Fruit fly (Drosophila melanogaster) whole organism, embryonic: ENCODE results near the gene CG7943.
A peak's percentile ranks its signal among the peaks of the same experiment; 100 is the strongest.

ENCODE experiments used
- Abd-B ChIP-seq: fragments of 200-800 bp; sonication (Bioruptor generic); optimal IDR thresholded peaks from 2 replicates; lab custom pipeline; 2018; ENCODE audit warnings: missing biosample characterization, mild to moderate bottlenecking, missing genetic modification characterization, moderate library complexity
- CG10267 ChIP-seq: fragments of 200-800 bp; sonication (Bioruptor generic); optimal IDR thresholded peaks from 2 replicates; lab custom pipeline; 2018; ENCODE audit warnings: missing biosample characterization, mild to moderate bottlenecking, missing genetic modification characterization, moderate library complexity
- CG10431 ChIP-seq: fragments of 200-800 bp; sonication (Bioruptor generic); optimal IDR thresholded peaks from 3 replicates; lab custom pipeline; 2018; ENCODE audit warnings: missing biosample characterization, mild to moderate bottlenecking, missing genetic modification characterization
- CG10959 ChIP-seq: fragments of 200-800 bp; sonication (Bioruptor generic); IDR thresholded peaks from 2 replicates; pipeline ENCODE4 v1.3.6; 2022; ENCODE audit warnings: missing biosample characterization, missing genetic modification characterization
- CG11456 ChIP-seq: fragments of 200-800 bp; sonication (Bioruptor generic); IDR thresholded peaks from 3 replicates; pipeline ENCODE4 v1.3.6; 2022; ENCODE audit warnings: missing biosample characterization, missing genetic modification characterization
- CG14965 ChIP-seq: fragments of 200-800 bp; sonication (Bioruptor generic); optimal IDR thresholded peaks from 2 replicates; lab custom pipeline; 2016; ENCODE audit warnings: missing biosample characterization, missing genetic modification characterization, borderline replicate concordance
- CG15269 ChIP-seq: fragments of 200-800 bp; sonication (Bioruptor generic); optimal IDR thresholded peaks from 2 replicates; lab custom pipeline; 2018; ENCODE audit warnings: missing biosample characterization, mild to moderate bottlenecking, missing genetic modification characterization, moderate library complexity
- CG31441 ChIP-seq: fragments of 200-800 bp; sonication (Bioruptor generic); IDR thresholded peaks from 2 replicates; pipeline ENCODE4 v1.3.6; 2022; ENCODE audit warnings: missing biosample characterization, missing genetic modification characterization
- CG4282 ChIP-seq: fragments of 200-800 bp; sonication (Bioruptor generic); optimal IDR thresholded peaks from 2 replicates; lab custom pipeline; 2016; ENCODE audit warnings: missing biosample characterization, missing genetic modification characterization
- CG6254 ChIP-seq: fragments of 200-800 bp; sonication (Bioruptor generic); optimal IDR thresholded peaks from 3 replicates; lab custom pipeline; 2017; ENCODE audit warnings: mild to moderate bottlenecking, missing biosample characterization, missing genetic modification reagents, missing genetic modification characterization
- CG8944 ChIP-seq: fragments of 200-800 bp; sonication (Bioruptor generic); optimal IDR thresholded peaks from 3 replicates; lab custom pipeline; 2016; ENCODE audit warnings: missing biosample characterization, missing genetic modification characterization
- CG9609 ChIP-seq: fragments of 200-800 bp; sonication (Bioruptor generic); optimal IDR thresholded peaks from 3 replicates; lab custom pipeline; 2016; ENCODE audit warnings: missing biosample characterization, missing genetic modification characterization
- CrebB ChIP-seq: fragments of 200-800 bp; sonication (Bioruptor generic); optimal IDR thresholded peaks from 3 replicates; lab custom pipeline; 2018; ENCODE audit warnings: missing biosample characterization, mild to moderate bottlenecking, missing genetic modification characterization
- D ChIP-seq, 2 experiments: fragments of 200-800 bp in 1 of 2; fragments of >200 bp in 1 of 2; sonication (Bioruptor generic) in 1 of 2; optimal IDR thresholded peaks; 2 replicates in 1 of 2; 3 replicates in 1 of 2; lab custom pipeline; 2017; ENCODE audit warnings: mild to moderate bottlenecking in 1 of 2, missing biosample characterization in 1 of 2, missing genetic modification characterization in 1 of 2, missing genetic modification reagents in 1 of 2
- Gug ChIP-seq: fragments of 200-800 bp; sonication (Bioruptor generic); IDR thresholded peaks from 4 replicates; pipeline ENCODE4 v1.3.6; 2022; ENCODE audit warnings: missing biosample characterization, missing genetic modification characterization
- Lhr ChIP-seq: fragments of 200-800 bp; sonication (Bioruptor generic); optimal IDR thresholded peaks from 3 replicates; lab custom pipeline; 2017; ENCODE audit warnings: mild to moderate bottlenecking, missing biosample characterization, missing genetic modification reagents, missing genetic modification characterization
- MESR4 ChIP-seq: fragments of 200-800 bp; sonication (Bioruptor generic); optimal IDR thresholded peaks from 2 replicates; lab custom pipeline; 2018; ENCODE audit warnings: missing biosample characterization, mild to moderate bottlenecking, missing genetic modification characterization, moderate library complexity
- NK7.1 ChIP-seq: fragments of 200-800 bp; sonication (Bioruptor generic); optimal IDR thresholded peaks from 3 replicates; lab custom pipeline; 2016; ENCODE audit warnings: missing biosample characterization, missing genetic modification characterization
- PHDP ChIP-seq: fragments of 200-800 bp; sonication (Bioruptor generic); optimal IDR thresholded peaks from 3 replicates; lab custom pipeline; 2018; ENCODE audit warnings: missing biosample characterization, mild to moderate bottlenecking, missing genetic modification characterization, moderate library complexity
- Rfx ChIP-seq: fragments of 200-800 bp; sonication (Bioruptor generic); IDR thresholded peaks from 2 replicates; pipeline ENCODE4 v1.3.6; 2022; ENCODE audit warnings: missing biosample characterization, missing genetic modification characterization
- Scr ChIP-seq: fragments of 200-800 bp; sonication (Bioruptor generic); IDR thresholded peaks from 2 replicates; pipeline ENCODE4 v1.3.6; 2022; ENCODE audit warnings: missing biosample characterization, missing genetic modification characterization; ENCODE audit not compliant: partially characterized antibody
- Side ChIP-seq: fragments of 200-800 bp; sonication (Bioruptor generic); optimal IDR thresholded peaks from 2 replicates; lab custom pipeline; 2016; ENCODE audit warnings: missing biosample characterization, missing genetic modification characterization
- Sox102F ChIP-seq: fragments of 200-800 bp; sonication (Bioruptor generic); optimal IDR thresholded peaks from 2 replicates; lab custom pipeline; 2018; ENCODE audit warnings: missing biosample characterization, mild to moderate bottlenecking, missing genetic modification characterization, moderate library complexity
- Usf ChIP-seq: fragments of 200-800 bp; sonication (Bioruptor generic); optimal IDR thresholded peaks from 2 replicates; lab custom pipeline; 2017; ENCODE audit warnings: missing genotype, missing biosample characterization, missing genetic modification characterization
- caup ChIP-seq: fragments of 200-800 bp; sonication (Bioruptor generic); optimal IDR thresholded peaks from 3 replicates; lab custom pipeline; 2017; ENCODE audit warnings: missing biosample characterization, mild to moderate bottlenecking, missing genetic modification characterization, moderate library complexity; ENCODE audit not compliant: severe bottlenecking
- ci ChIP-seq: fragments of 200-800 bp; sonication (Bioruptor generic); IDR thresholded peaks from 3 replicates; pipeline ENCODE4 v1.3.6; 2022; ENCODE audit warnings: missing biosample characterization, missing genetic modification characterization
- corto ChIP-seq: fragments of 200-800 bp; sonication (Bioruptor generic); optimal IDR thresholded peaks from 2 replicates; lab custom pipeline; 2016; ENCODE audit warnings: missing biosample characterization, mild to moderate bottlenecking, missing genetic modification characterization, moderate library complexity
- croc ChIP-seq: fragments of 200-800 bp; sonication (Bioruptor generic); conservative IDR thresholded peaks from 3 replicates; pipeline ENCODE4 v1.3.6; 2022; ENCODE audit warnings: missing biosample characterization, missing genetic modification characterization
- dmrt99B ChIP-seq: fragments of 200-800 bp; sonication (Bioruptor generic); optimal IDR thresholded peaks from 2 replicates; lab custom pipeline; 2018; ENCODE audit warnings: missing biosample characterization, mild to moderate bottlenecking, missing genetic modification characterization, moderate library complexity
- dpn ChIP-seq, 2 experiments: fragments of 200-800 bp; sonication (Bioruptor generic); optimal IDR thresholded peaks; 3 replicates each; lab custom pipeline; 2016; ENCODE audit warnings: missing biosample characterization in 2 of 2, missing genetic modification characterization in 2 of 2
- eyg ChIP-seq: fragments of 200-800 bp; sonication (Bioruptor generic); optimal IDR thresholded peaks from 3 replicates; lab custom pipeline; 2016; ENCODE audit warnings: missing biosample characterization, missing genetic modification characterization
- fd102C ChIP-seq: fragments of 200-800 bp; sonication (Bioruptor generic); optimal IDR thresholded peaks from 2 replicates; lab custom pipeline; 2018; ENCODE audit warnings: missing biosample characterization, mild to moderate bottlenecking, missing genetic modification characterization, moderate library complexity
- fd3F ChIP-seq: fragments of 200-800 bp; sonication (Bioruptor generic); optimal IDR thresholded peaks from 2 replicates; lab custom pipeline; 2018; ENCODE audit warnings: missing biosample characterization, mild to moderate bottlenecking, missing genetic modification characterization, moderate library complexity
- fu2 ChIP-seq: fragments of 200-800 bp; sonication (Bioruptor generic); optimal IDR thresholded peaks from 2 replicates; lab custom pipeline; 2016; ENCODE audit warnings: missing biosample characterization, missing genetic modification characterization
- insv ChIP-seq, 2 experiments: fragments of 200-800 bp; sonication (Bioruptor generic); optimal IDR thresholded peaks; 3 replicates each; lab custom pipeline; 2016 to 2018; ENCODE audit warnings: missing biosample characterization in 2 of 2, missing genetic modification characterization in 2 of 2
- jumu ChIP-seq: fragments of 200-800 bp; sonication (Bioruptor generic); optimal IDR thresholded peaks from 3 replicates; lab custom pipeline; 2016; ENCODE audit warnings: missing biosample characterization, missing genetic modification characterization
- ken ChIP-seq: fragments of 200-800 bp; sonication (Bioruptor generic); IDR thresholded peaks from 3 replicates; pipeline ENCODE4 v1.3.6; 2022; ENCODE audit warnings: missing biosample characterization, missing genetic modification characterization
- onecut ChIP-seq: fragments of 200-800 bp; sonication (Bioruptor generic); IDR thresholded peaks from 2 replicates; pipeline ENCODE4 v1.3.6; 2022; ENCODE audit warnings: missing biosample characterization, missing genetic modification characterization
- peb ChIP-seq: fragments of 200-800 bp; sonication (Bioruptor generic); IDR thresholded peaks from 2 replicates; pipeline ENCODE4 v1.3.6; 2022; ENCODE audit warnings: missing biosample characterization, missing genetic modification characterization
- pita ChIP-seq: fragments of 200-800 bp; sonication (Bioruptor generic); optimal IDR thresholded peaks from 2 replicates; lab custom pipeline; 2017; ENCODE audit warnings: missing biosample characterization, mild to moderate bottlenecking, missing genetic modification characterization
- ranshi ChIP-seq: fragments of 200-800 bp; sonication (Bioruptor generic); IDR thresholded peaks from 2 replicates; pipeline ENCODE4 v1.3.6; 2022; ENCODE audit warnings: missing biosample characterization, missing genetic modification characterization
- repo ChIP-seq: fragments of 200-800 bp; sonication (Bioruptor generic); optimal IDR thresholded peaks from 2 replicates; lab custom pipeline; 2016; ENCODE audit warnings: missing biosample characterization, missing genetic modification characterization
- sim ChIP-seq: fragments of 200-800 bp; sonication (Bioruptor generic); IDR thresholded peaks from 2 replicates; pipeline ENCODE4 v1.3.6; 2022; ENCODE audit warnings: missing biosample characterization, missing genetic modification characterization
- stwl ChIP-seq: fragments of 200-800 bp; sonication (Bioruptor generic); optimal IDR thresholded peaks from 3 replicates; lab custom pipeline; 2018; ENCODE audit warnings: missing biosample characterization, mild to moderate bottlenecking, missing genetic modification characterization, moderate library complexity
- unpg ChIP-seq: fragments of 200-800 bp; sonication (Bioruptor generic); optimal IDR thresholded peaks from 3 replicates; lab custom pipeline; 2018; ENCODE audit warnings: missing biosample characterization, mild to moderate bottlenecking, missing genetic modification characterization, moderate library complexity
- wdn ChIP-seq: fragments of 200-800 bp; sonication (Bioruptor generic); IDR thresholded peaks from 2 replicates; pipeline ENCODE4 v1.3.6; 2022; ENCODE audit warnings: missing biosample characterization, missing genetic modification characterization
- zf30C ChIP-seq: fragments of 200-800 bp; sonication (Bioruptor generic); optimal IDR thresholded peaks from 3 replicates; lab custom pipeline; 2018; ENCODE audit warnings: missing biosample characterization, mild to moderate bottlenecking, missing genetic modification characterization

CG7943 gene

DNA sequence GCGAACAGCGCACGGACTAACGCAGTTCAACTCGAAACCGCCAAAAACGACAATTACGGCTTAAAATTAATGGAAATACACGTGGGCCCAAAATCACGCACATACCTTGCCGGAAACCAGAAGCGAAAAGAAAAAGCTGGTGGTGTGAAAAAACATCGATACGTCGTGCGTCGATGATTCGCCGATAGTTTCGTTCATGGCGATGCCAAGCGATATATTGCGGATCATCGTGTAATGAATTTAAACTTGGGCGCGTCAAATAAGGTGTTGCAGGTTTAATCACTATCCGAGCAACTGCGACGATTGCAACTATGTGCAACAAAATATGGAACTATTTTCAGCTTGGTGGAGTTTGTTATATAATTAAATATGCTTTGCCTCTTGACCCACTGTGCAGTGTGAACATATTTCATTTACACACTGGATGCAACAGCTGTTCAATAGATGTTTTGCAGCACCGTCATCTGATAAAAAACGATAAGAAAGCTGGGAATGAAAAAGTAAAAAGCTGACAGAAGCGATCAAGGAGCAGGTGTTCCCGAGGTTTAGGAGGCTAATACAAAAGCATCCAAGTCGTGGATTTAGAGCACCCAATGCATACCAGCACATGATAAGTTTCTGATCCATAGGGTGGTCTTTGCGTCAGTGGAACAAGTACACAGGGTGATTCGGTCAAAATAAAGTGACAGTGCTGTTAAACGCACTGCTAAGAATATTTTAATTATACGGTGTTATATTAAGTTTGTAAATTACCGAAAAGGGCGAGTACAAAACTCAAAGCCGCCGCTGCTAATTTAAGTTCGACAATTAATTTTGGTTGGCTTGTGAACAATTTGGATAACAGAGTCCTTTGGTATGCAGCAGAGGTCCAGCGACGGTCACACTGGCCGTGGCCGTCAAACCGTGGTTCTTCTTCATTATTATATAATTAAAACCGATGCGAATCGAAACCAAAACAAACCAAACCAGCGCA lies at the start of gene CG7943, which contains the start of gene RpL32 (continued):
- TF ChIP-seq corto (GFP tag; lab: Kevin White, UChicago) (no peak), dpn (GFP tag; optimal IDR thresholded peaks at IDR 0.05; lab: Kevin White, UChicago) (peak; percentile 83 to 98), fd3F (peak; percentile 85), caup (GFP tag; lab: Kevin White, UChicago) (peak; percentile 97), fu2 (peak; percentile 88), zf30C (GFP tag; lab: Kevin White, UChicago) (no peak), fd102C (GFP tag; lab: Kevin White, UChicago) (peak; percentile 81), sim (peak; percentile 81), ranshi (peak; percentile 97), pita (GFP tag; lab: Kevin White, UChicago) (no peak), Abd-B (GFP tag; lab: Kevin White, UChicago) (peak; percentile 83), Usf (peak; percentile 79), CG11456 (peak; percentile 96), stwl (peak; percentile 79), CG9609 (GFP tag; lab: Kevin White, UChicago) (peak; percentile 91), CG14965 (peak; percentile 79), insv (GFP tag; optimal IDR thresholded peaks at IDR 0.05; lab: Kevin White, UChicago) (peak in 1 of 2 experiments; percentile 74), Rfx (GFP tag; lab: Robert Waterston, UW) (peak; percentile 98), CG10267 (tag; lab: Kevin White, UChicago) (peak; percentile 93), NK7.1 (GFP tag; lab: Kevin White, UChicago) (peak; percentile 95), CG6254 (peak; percentile 100), wdn (GFP tag; lab: Robert Waterston, UW) (peak; percentile 91), CrebB (tag; lab: Kevin White, UChicago) (peak; percentile 87), MESR4 (GFP tag; lab: Kevin White, UChicago) (peak; percentile 93), CG15269 (tag; lab: Kevin White, UChicago) (peak; percentile 82), jumu (peak; percentile 97), CG10431 (GFP tag; lab: Kevin White, UChicago) (peak; percentile 78), peb (GFP tag; lab: Robert Waterston, UW) (peak; percentile 92), CG8944 (GFP tag; lab: Kevin White, UChicago) (peak; percentile 97), CG31441 (GFP tag; lab: Robert Waterston, UW) (peak; percentile 88), Scr (GFP tag; lab: Robert Waterston, UW) (peak; percentile 100), ci (peak; percentile 97), eyg (GFP tag; lab: Kevin White, UChicago) (peak; percentile 96), PHDP (peak; percentile 91), CG10959 (GFP tag; lab: Robert Waterston, UW) (peak; percentile 91), D (optimal IDR thresholded peaks at IDR 0.05; lab: Kevin White, UChicago) (no peak), D (GFP tag; optimal IDR thresholded peaks at IDR 0.05; lab: Kevin White, UChicago) (peak; percentile 89), unpg (GFP tag; lab: Kevin White, UChicago) (peak; percentile 91), Side (GFP tag; lab: Kevin White, UChicago) (peak; percentile 97), croc (GFP tag; lab: Robert Waterston, UW) (peak; percentile 87), CG4282 (GFP tag; lab: Kevin White, UChicago) (peak; percentile 94), Sox102F (GFP tag; lab: Kevin White, UChicago) (peak; percentile 78), repo (GFP tag; lab: Kevin White, UChicago) (peak; percentile 96), ken (GFP tag; lab: Robert Waterston, UW) (peak; percentile 95), dmrt99B (peak; percentile 82), Lhr (GFP tag; lab: Kevin White, UChicago) (peak; percentile 64), Gug (GFP tag; lab: Robert Waterston, UW) (peak; percentile 97), onecut (GFP tag; lab: Robert Waterston, UW) (peak; percentile 90)
